Worm (Caenorhabditis elegans): ENCODE results near the gene C37H5.13.

The C37H5.13 gene

DNA sequence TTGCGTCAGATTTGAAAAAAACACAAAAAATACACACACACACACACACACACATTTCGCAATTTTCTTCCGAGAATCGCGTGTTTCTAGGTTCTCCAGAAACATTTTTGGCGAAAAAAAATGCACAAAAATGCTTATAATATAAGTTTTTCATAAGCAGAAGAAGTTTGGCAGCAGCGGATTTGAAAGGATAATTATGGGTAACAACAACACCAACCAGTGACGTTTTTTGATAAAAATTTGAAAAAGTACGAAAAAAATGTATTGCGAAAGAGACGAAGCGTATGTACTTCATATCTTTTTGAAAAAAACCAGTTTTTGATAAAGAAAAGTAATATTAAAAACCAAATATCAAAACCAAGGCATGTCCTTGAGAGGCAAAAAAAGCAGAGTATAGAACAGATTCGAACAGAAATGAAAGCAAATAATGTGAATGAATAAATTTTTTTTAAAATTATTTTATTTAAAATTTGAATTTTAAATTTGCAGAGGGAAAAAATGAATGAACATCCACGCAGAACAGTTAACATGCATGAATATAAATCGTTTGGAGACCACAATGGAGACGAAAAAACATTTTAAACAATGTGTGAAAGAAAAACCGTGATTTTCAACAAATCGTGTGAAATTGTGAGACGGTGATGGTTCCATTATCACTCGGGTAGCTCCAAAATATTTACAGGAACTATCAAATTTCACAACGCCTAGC lies 38.9 kb downstream of the C37H5.13 start (continued):
- TF ChIP-seq lsy-27 (tag; optimal IDR thresholded peaks at IDR 0.05; ENCODE audit: borderline replicate concordance, insufficient read depth) (no peak), madf-8 (GFP tag; conservative IDR thresholded peaks at IDR 0.05) (no peak), repo-1 (tag; optimal IDR thresholded peaks at IDR 0.05) (peak; percentile 89), madf-3 (GFP tag; IDR thresholded peaks at IDR 0.05) (0 out of 2 replicates have a peak, but pooled peaks have one; percentile 1), ztf-28 (GFP tag; IDR thresholded peaks at IDR 0.05) (no peak), hmg-1.2 (GFP tag; IDR thresholded peaks at IDR 0.05) (no peak; the same call in 1 of the 2 replicates), efl-1 (GFP tag; optimal IDR thresholded peaks at IDR 0.05) (no peak), attf-6 (GFP tag; IDR thresholded peaks at IDR 0.05) (no peak), nhr-27 (tag; optimal IDR thresholded peaks at IDR 0.05) (no peak), rpc-1 (optimal IDR thresholded peaks at IDR 0.05) (no peak), rpc-1 (tag; optimal IDR thresholded peaks at IDR 0.05) (no peak), mxl-1 (tag; optimal IDR thresholded peaks at IDR 0.05) (no peak), ztf-25 (GFP tag; IDR thresholded peaks at IDR 0.05) (no peak), pha-4 (tag; optimal IDR thresholded peaks at IDR 0.05) (no peak), F39B2.1 (GFP tag; IDR thresholded peaks at IDR 0.05) (no peak), ceh-40 (GFP tag; IDR thresholded peaks at IDR 0.05) (0 out of 2 replicates have a peak, but pooled peaks have one; percentile 36), Y95B8A.8 (GFP tag; IDR thresholded peaks at IDR 0.05) (0 out of 2 replicates have a peak, but pooled peaks have one; percentile 48), ceh-58 (GFP tag; IDR thresholded peaks at IDR 0.05) (no peak), lag-1 (GFP tag; IDR thresholded peaks at IDR 0.05) (no peak), ceh-79 (tag; optimal IDR thresholded peaks at IDR 0.05) (peak; percentile 85), F55B11.4 (tag; optimal IDR thresholded peaks at IDR 0.05; ENCODE audit: borderline replicate concordance, insufficient read depth) (no peak), cebp-1 (GFP tag; IDR thresholded peaks at IDR 0.05) (peak; percentile 80), cebp-1 (tag; optimal IDR thresholded peaks at IDR 0.05) (peak; percentile 96), aptf-2 (GFP tag; conservative IDR thresholded peaks at IDR 0.05) (no peak), Y67H2A.10 (GFP tag; conservative IDR thresholded peaks at IDR 0.05) (no peak), pbrm-1 (GFP tag; IDR thresholded peaks at IDR 0.05) (peak; percentile 48), nhr-90 (tag; optimal IDR thresholded peaks at IDR 0.05) (no peak), nfya-2 (GFP tag; IDR thresholded peaks at IDR 0.05) (no peak), F22D6.2 (tag; optimal IDR thresholded peaks at IDR 0.05) (no peak), snpc-4 (GFP tag; optimal IDR thresholded peaks at IDR 0.05) (no peak), snpc-4 (tag; optimal IDR thresholded peaks at IDR 0.05) (peak in 2 of 4 experiments; percentile 30 to 37), ama-1 (optimal IDR thresholded peaks at IDR 0.05) (peak; percentile 80), ama-1 (GFP tag; optimal IDR thresholded peaks at IDR 0.05) (peak; percentile 18 to 62), sptf-2 (GFP tag; optimal IDR thresholded peaks at IDR 0.05) (no peak), egl-44 (GFP tag; IDR thresholded peaks at IDR 0.05) (no peak), lin-54 (GFP tag; optimal IDR thresholded peaks at IDR 0.05) (peak; percentile 54), lin-26 (GFP tag; IDR thresholded peaks at IDR 0.05) (peak; percentile 56), ztf-3 (GFP tag; optimal IDR thresholded peaks at IDR 0.05) (peak; percentile 75), F49E8.2 (tag; optimal IDR thresholded peaks at IDR 0.05; ENCODE audit: insufficient read depth) (peak; percentile 14), tbx-9 (tag; optimal IDR thresholded peaks at IDR 0.05; ENCODE audit: borderline replicate concordance) (peak; percentile 25), F57C9.4 (tag; optimal IDR thresholded peaks at IDR 0.05) (peak; percentile 83), ceh-100 (GFP tag; IDR thresholded peaks at IDR 0.05) (no peak), mcd-1 (GFP tag; IDR thresholded peaks at IDR 0.05) (peak; percentile 11; the same call in 1 of the 2 replicates), ztf-26 (tag; optimal IDR thresholded peaks at IDR 0.05) (peak; percentile 92), tlf-1 (GFP tag; optimal IDR thresholded peaks at IDR 0.05) (peak; percentile 63), die-1 (tag; optimal IDR thresholded peaks at IDR 0.05) (peak; percentile 43), D2030.7 (GFP tag; IDR thresholded peaks at IDR 0.05) (no peak), xnd-1 (tag; optimal IDR thresholded peaks at IDR 0.05) (peak; percentile 34), ccch-3 (GFP tag; optimal IDR thresholded peaks at IDR 0.05) (peak; percentile 33)

All from whole organism, young adult.